Worm (Caenorhabditis elegans): ENCODE measurements around the gene old-1.

Gene old-1

ce11 chrII:9895173-9895572, 26.6 kb upstream of the old-1 start:
- TF ChIP-seq tra-4 (tag; optimal IDR thresholded peaks at IDR 0.05) (no peak), pes-1 (GFP tag; IDR thresholded peaks at IDR 0.05) (no peak), ets-7 (tag; optimal IDR thresholded peaks at IDR 0.05) (no peak), ceh-36 (tag; optimal IDR thresholded peaks at IDR 0.05) (no peak), tbx-11 (GFP tag; IDR thresholded peaks at IDR 0.05) (no peak), hmbx-1 (tag; optimal IDR thresholded peaks at IDR 0.05) (no peak), ama-1 (optimal IDR thresholded peaks at IDR 0.05) (no peak), ceh-13 (GFP tag; optimal IDR thresholded peaks at IDR 0.05) (no peak), hnd-1 (tag; optimal IDR thresholded peaks at IDR 0.05) (no peak)

ce11 chrII:9894435-9894834, 25.9 kb upstream of the old-1 start, which contains the start of gene F26C11.1:
TSS of gene F26C11.1 (plus strand) at chrII:9894735.
- no peak for TF ChIP-seq pes-1 (GFP tag; IDR thresholded peaks at IDR 0.05)

- no peak for TF ChIP-seq scrt-1 (GFP tag; IDR thresholded peaks at IDR 0.05)
Observed at ce11 chrII:9892409-9892808, 23.9 kb upstream of the old-1 start, which contains the start of gene C08H9.16. TSS of gene C08H9.16 (plus strand) at chrII:9892778.

- TF ChIP-seq scrt-1 (GFP tag; IDR thresholded peaks at IDR 0.05) (no peak), ceh-13 (GFP tag; optimal IDR thresholded peaks at IDR 0.05) (no peak), ama-1 (optimal IDR thresholded peaks at IDR 0.05) (no peak), tra-4 (tag; optimal IDR thresholded peaks at IDR 0.05) (no peak), ceh-36 (tag; optimal IDR thresholded peaks at IDR 0.05) (no peak), tbx-37 (GFP tag; conservative IDR thresholded peaks at IDR 0.05) (no peak), hmbx-1 (tag; optimal IDR thresholded peaks at IDR 0.05) (no peak), hnd-1 (tag; optimal IDR thresholded peaks at IDR 0.05) (no peak), hmg-4 (GFP tag; optimal IDR thresholded peaks at IDR 0.05) (no peak), F13C5.2 (tag; optimal IDR thresholded peaks at IDR 0.05) (no peak), pes-1 (GFP tag; IDR thresholded peaks at IDR 0.05) (no peak), tbx-11 (GFP tag; IDR thresholded peaks at IDR 0.05) (no peak), flt-1 (GFP tag; IDR thresholded peaks at IDR 0.05) (no peak), B0310.2 (tag; optimal IDR thresholded peaks at IDR 0.05) (no peak), sea-1 (GFP tag; conservative IDR thresholded peaks at IDR 0.05) (no peak), ets-7 (tag; optimal IDR thresholded peaks at IDR 0.05) (no peak), aly-1 (tag; optimal IDR thresholded peaks at IDR 0.05) (no peak)
Observed at ce11 chrII:9891823-9892222, 23.3 kb upstream of the old-1 start.

- no peak; the same call in 1 of the 2 replicates for TF ChIP-seq pes-1 (GFP tag; IDR thresholded peaks at IDR 0.05)
- no peak for TF ChIP-seq ceh-13 (GFP tag; optimal IDR thresholded peaks at IDR 0.05)
- TF ChIP-seq ama-1 (optimal IDR thresholded peaks at IDR 0.05), result no peak
- TF ChIP-seq hmg-4 (GFP tag; optimal IDR thresholded peaks at IDR 0.05), result no peak
- TF ChIP-seq tra-4 (tag; optimal IDR thresholded peaks at IDR 0.05), result no peak
- TF ChIP-seq scrt-1 (GFP tag; IDR thresholded peaks at IDR 0.05), result no peak
- no peak for TF ChIP-seq tbx-11 (GFP tag; IDR thresholded peaks at IDR 0.05)
- no peak for TF ChIP-seq hnd-1 (tag; optimal IDR thresholded peaks at IDR 0.05)
- TF ChIP-seq B0310.2 (tag; optimal IDR thresholded peaks at IDR 0.05), result no peak
- TF ChIP-seq aly-1 (tag; optimal IDR thresholded peaks at IDR 0.05), result no peak
- no peak for TF ChIP-seq sea-1 (GFP tag; conservative IDR thresholded peaks at IDR 0.05)
- no peak for TF ChIP-seq ets-7 (tag; optimal IDR thresholded peaks at IDR 0.05)
- TF ChIP-seq hmbx-1 (tag; optimal IDR thresholded peaks at IDR 0.05), result no peak
- no peak for TF ChIP-seq tbx-37 (GFP tag; conservative IDR thresholded peaks at IDR 0.05)
- no peak for TF ChIP-seq flt-1 (GFP tag; IDR thresholded peaks at IDR 0.05)
- TF ChIP-seq ceh-36 (tag; optimal IDR thresholded peaks at IDR 0.05), result no peak
- TF ChIP-seq F13C5.2 (tag; optimal IDR thresholded peaks at IDR 0.05), result no peak
Observed at ce11 chrII:9891031-9891689, 22.6 kb upstream of the old-1 start, which contains the start of gene vgln-1. TSS of gene vgln-1 (minus strand) at chrII:9891081.

ce11 chrII:9888549-9888948, 20.0 kb upstream of the old-1 start:
- no peak for TF ChIP-seq ets-7 (tag; optimal IDR thresholded peaks at IDR 0.05)
- TF ChIP-seq ceh-36 (tag; optimal IDR thresholded peaks at IDR 0.05), result no peak
- TF ChIP-seq ama-1 (optimal IDR thresholded peaks at IDR 0.05), result no peak
- TF ChIP-seq hmbx-1 (tag; optimal IDR thresholded peaks at IDR 0.05), result no peak

ce11 chrII:9886216-9886615, 17.7 kb upstream of the old-1 start, which contains the start of gene algn-8:
TSS of gene algn-8 (minus strand) at chrII:9886442.
- no peak for TF ChIP-seq ceh-13 (GFP tag; optimal IDR thresholded peaks at IDR 0.05)
- no peak for TF ChIP-seq sea-1 (GFP tag; conservative IDR thresholded peaks at IDR 0.05)
- TF ChIP-seq tbx-37 (GFP tag; conservative IDR thresholded peaks at IDR 0.05), result no peak
- no peak for TF ChIP-seq ets-7 (tag; optimal IDR thresholded peaks at IDR 0.05)
- no peak for TF ChIP-seq B0310.2 (tag; optimal IDR thresholded peaks at IDR 0.05)
- no peak for TF ChIP-seq hmg-4 (GFP tag; optimal IDR thresholded peaks at IDR 0.05)
- TF ChIP-seq scrt-1 (GFP tag; IDR thresholded peaks at IDR 0.05), result no peak
- TF ChIP-seq ceh-36 (tag; optimal IDR thresholded peaks at IDR 0.05), result no peak
- TF ChIP-seq hmbx-1 (tag; optimal IDR thresholded peaks at IDR 0.05), result no peak
- no peak for TF ChIP-seq aly-1 (tag; optimal IDR thresholded peaks at IDR 0.05)

- no peak for TF ChIP-seq flt-1 (GFP tag; IDR thresholded peaks at IDR 0.05)
- TF ChIP-seq hnd-1 (tag; optimal IDR thresholded peaks at IDR 0.05), result no peak
- no peak for TF ChIP-seq ceh-13 (GFP tag; optimal IDR thresholded peaks at IDR 0.05)
- TF ChIP-seq F13C5.2 (tag; optimal IDR thresholded peaks at IDR 0.05), result no peak
- no peak for TF ChIP-seq ets-7 (tag; optimal IDR thresholded peaks at IDR 0.05)
- TF ChIP-seq ceh-36 (tag; optimal IDR thresholded peaks at IDR 0.05), result no peak
- TF ChIP-seq B0310.2 (tag; optimal IDR thresholded peaks at IDR 0.05), result no peak
- no peak for TF ChIP-seq hmbx-1 (tag; optimal IDR thresholded peaks at IDR 0.05)
- TF ChIP-seq ama-1 (optimal IDR thresholded peaks at IDR 0.05), result no peak
- TF ChIP-seq sea-1 (GFP tag; conservative IDR thresholded peaks at IDR 0.05), result no peak
- TF ChIP-seq tbx-11 (GFP tag; IDR thresholded peaks at IDR 0.05), result no peak
- TF ChIP-seq hmg-4 (GFP tag; optimal IDR thresholded peaks at IDR 0.05), result no peak
- no peak for TF ChIP-seq tra-4 (tag; optimal IDR thresholded peaks at IDR 0.05)
Observed at ce11 chrII:9880826-9881225, 12.3 kb upstream of the old-1 start, which contains the start of gene C08H9.15. TSS of gene C08H9.15 (plus strand) at chrII:9881193.
